Fruit fly (Drosophila melanogaster) Kc167 (cell line): ENCODE results near the gene HIPP1.

Source experiments
- h ChIP-seq: fragments of >200 bp; optimal IDR thresholded peaks from 3 replicates; lab custom pipeline; 2018; ENCODE audit warnings: missing external identifiers
- psq ChIP-seq: fragments of >200 bp; optimal IDR thresholded peaks from 2 replicates; lab custom pipeline; 2017; ENCODE audit warnings: missing external identifiers

DNA sequence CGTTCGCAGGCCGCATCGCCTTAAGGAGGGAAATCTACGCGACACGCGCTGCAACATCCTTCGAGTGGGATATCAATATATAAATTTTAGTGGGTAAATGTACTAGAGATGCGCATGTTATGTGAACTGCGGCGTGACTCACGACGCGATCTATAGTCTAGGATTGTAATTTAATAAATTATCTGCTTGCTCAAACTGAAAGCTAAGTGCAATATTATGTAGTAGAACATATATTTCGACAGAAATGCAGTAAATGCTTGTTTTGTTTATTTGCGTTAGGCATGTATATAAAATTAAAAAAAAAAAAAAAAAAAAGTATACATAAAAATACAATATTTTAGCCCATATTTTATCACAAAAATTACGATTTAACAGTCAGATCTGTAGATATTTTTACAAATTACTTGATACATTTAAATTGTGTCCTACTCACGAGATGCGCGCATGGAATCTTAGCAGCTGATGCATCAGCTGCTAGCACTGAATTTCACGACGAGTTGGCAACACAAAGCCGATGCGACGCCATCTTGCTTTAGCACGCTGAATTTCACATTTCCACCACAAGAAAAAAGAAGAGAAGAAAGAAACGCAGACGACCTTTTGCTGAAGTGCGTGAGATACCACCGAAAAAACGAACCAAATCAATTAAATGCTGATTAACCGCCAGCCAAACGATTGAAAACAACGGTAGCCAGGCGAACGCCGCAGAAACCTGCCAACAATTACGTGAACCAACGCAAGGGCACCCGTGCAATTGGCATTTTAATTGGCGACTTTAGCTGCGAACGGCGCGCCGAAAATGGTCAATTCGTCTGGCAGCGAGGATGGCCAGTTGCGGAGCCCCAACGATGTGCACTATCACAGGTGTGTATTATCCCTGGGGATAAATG is 38.2 kb upstream of the HIPP1 start, which contains the start of the genes CG4042 and Pitslre:
- TF ChIP-seq psq (lab: Kevin White, UChicago) (no peak), h (no peak)
